Fruit fly (Drosophila melanogaster) whole organism, embryonic: ENCODE data around the gene CycG.

Experiments
- Abd-B ChIP-seq: fragments of 200-800 bp; sonication (Bioruptor generic); optimal IDR thresholded peaks from 2 replicates; lab custom pipeline; 2018; ENCODE audit warnings: missing biosample characterization, mild to moderate bottlenecking, missing genetic modification characterization, moderate library complexity
- Aef1 ChIP-seq: fragments of 200-800 bp; sonication (Bioruptor generic); IDR thresholded peaks from 3 replicates; pipeline ENCODE4 v1.3.6; 2022; ENCODE audit warnings: missing biosample characterization, missing genetic modification characterization
- Asciz ChIP-seq: fragments of 200-800 bp; sonication (Bioruptor generic); optimal IDR thresholded peaks from 2 replicates; lab custom pipeline; 2017; ENCODE audit warnings: missing biosample characterization, mild to moderate bottlenecking, missing genetic modification characterization, missing genetic modification reagents
- Awh ChIP-seq: fragments of 200-800 bp; sonication (Bioruptor generic); IDR thresholded peaks from 2 replicates; pipeline ENCODE4, ENCODE4 v1.3.6; 2022; ENCODE audit warnings: missing biosample characterization, missing genetic modification characterization
- CG10565 ChIP-seq: fragments of 200-800 bp; sonication (Bioruptor generic); optimal IDR thresholded peaks from 3 replicates; lab custom pipeline; 2016; ENCODE audit warnings: missing biosample characterization, mild to moderate bottlenecking, missing genetic modification characterization
- CG13624 ChIP-seq: fragments of 200-800 bp; sonication (Bioruptor generic); optimal IDR thresholded peaks from 2 replicates; lab custom pipeline; 2016; ENCODE audit warnings: missing biosample characterization, missing genetic modification characterization
- CG14014 ChIP-seq: fragments of 200-800 bp; sonication (Bioruptor generic); IDR thresholded peaks from 2 replicates; pipeline ENCODE4 v1.3.6; 2022; ENCODE audit warnings: missing biosample characterization, missing genetic modification characterization
- CG14965 ChIP-seq: fragments of 200-800 bp; sonication (Bioruptor generic); optimal IDR thresholded peaks from 2 replicates; lab custom pipeline; 2016; ENCODE audit warnings: missing biosample characterization, missing genetic modification characterization, borderline replicate concordance
- CG15696 ChIP-seq: fragments of 200-800 bp; sonication (Bioruptor generic); optimal IDR thresholded peaks from 2 replicates; lab custom pipeline; 2019; ENCODE audit warnings: missing biosample characterization, mild to moderate bottlenecking, missing genetic modification characterization, moderate library complexity
- CG1603 ChIP-seq: fragments of 200-800 bp; sonication (Bioruptor generic); optimal IDR thresholded peaks from 2 replicates; lab custom pipeline; 2019; ENCODE audit warnings: missing biosample characterization, mild to moderate bottlenecking, missing genetic modification characterization, moderate library complexity
- CG1647 ChIP-seq: fragments of 200-800 bp; sonication (Bioruptor generic); optimal IDR thresholded peaks from 3 replicates; lab custom pipeline; 2016; ENCODE audit warnings: missing biosample characterization, missing genetic modification characterization
- CG16815 ChIP-seq: fragments of 200-800 bp; sonication (Bioruptor generic); optimal IDR thresholded peaks from 3 replicates; lab custom pipeline; 2017; ENCODE audit warnings: missing biosample characterization, mild to moderate bottlenecking, missing genetic modification characterization
- CG18262 ChIP-seq: fragments of 200-800 bp; optimal IDR thresholded peaks from 3 replicates; lab custom pipeline; 2019; ENCODE audit warnings: missing biosample characterization, mild to moderate bottlenecking, missing genetic modification characterization, moderate library complexity
- CG18764 ChIP-seq: fragments of 200-800 bp; sonication (Bioruptor generic); optimal IDR thresholded peaks from 3 replicates; lab custom pipeline; 2016; ENCODE audit warnings: missing biosample characterization, missing genetic modification characterization
- CG2199 ChIP-seq: fragments of 200-800 bp; sonication (Bioruptor generic); IDR thresholded peaks from 3 replicates; pipeline ENCODE4 v1.3.6; 2022; ENCODE audit warnings: missing biosample characterization, missing genetic modification characterization
- CG2889 ChIP-seq: fragments of 200-800 bp; sonication (Bioruptor generic); IDR thresholded peaks from 3 replicates; pipeline ENCODE4 v1.3.6; 2022; ENCODE audit warnings: missing biosample characterization, missing genetic modification characterization
- CG30431 ChIP-seq: fragments of 200-800 bp; sonication (Bioruptor generic); optimal IDR thresholded peaks from 2 replicates; lab custom pipeline; 2017; ENCODE audit warnings: missing biosample characterization, missing genetic modification characterization
- CG3163 ChIP-seq: fragments of 200-800 bp; sonication (Bioruptor generic); optimal IDR thresholded peaks from 3 replicates; lab custom pipeline; 2016; ENCODE audit warnings: missing biosample characterization, missing genetic modification characterization
- CG33557 ChIP-seq: fragments of 200-800 bp; sonication (Bioruptor generic); optimal IDR thresholded peaks from 2 replicates; lab custom pipeline; 2019; ENCODE audit warnings: missing biosample characterization, mild to moderate bottlenecking, missing genetic modification characterization, moderate library complexity
- CG3847 ChIP-seq: fragments of 200-800 bp; sonication (Bioruptor generic); IDR thresholded peaks from 2 replicates; pipeline ENCODE4 v1.3.6; 2022; ENCODE audit warnings: missing biosample characterization, missing genetic modification characterization
- CG42726 ChIP-seq: fragments of 200-800 bp; sonication (Bioruptor generic); IDR thresholded peaks from 2 replicates; pipeline ENCODE4 v1.3.6; 2022; ENCODE audit warnings: missing biosample characterization, missing genetic modification characterization; ENCODE audit not compliant: partially characterized antibody
- CG4328 ChIP-seq: fragments of 200-800 bp; sonication (Bioruptor generic); optimal IDR thresholded peaks from 3 replicates; lab custom pipeline; 2017; ENCODE audit warnings: missing biosample characterization, missing genetic modification reagents, missing genetic modification characterization
- CG7357 ChIP-seq: fragments of 200-800 bp; sonication (Bioruptor generic); IDR thresholded peaks from 3 replicates; pipeline ENCODE4 v1.3.6; 2022; ENCODE audit warnings: missing biosample characterization, missing genetic modification characterization
- CG7745 ChIP-seq: fragments of 200-800 bp; sonication (Bioruptor generic); optimal IDR thresholded peaks from 2 replicates; lab custom pipeline; 2018; ENCODE audit warnings: missing biosample characterization, mild to moderate bottlenecking, missing genetic modification characterization, moderate library complexity
- CkIIα-i1 ChIP-seq: fragments of 200-800 bp; sonication (Bioruptor generic); IDR thresholded peaks from 2 replicates; pipeline ENCODE4 v1.3.6; 2022; ENCODE audit warnings: missing biosample characterization, missing genetic modification characterization
- CrebB ChIP-seq: fragments of 200-800 bp; sonication (Bioruptor generic); optimal IDR thresholded peaks from 3 replicates; lab custom pipeline; 2018; ENCODE audit warnings: missing biosample characterization, mild to moderate bottlenecking, missing genetic modification characterization
- D19A ChIP-seq: fragments of 200-800 bp; optimal IDR thresholded peaks from 3 replicates; lab custom pipeline; 2019; ENCODE audit warnings: missing biosample characterization, mild to moderate bottlenecking, missing genetic modification characterization, moderate library complexity
- Dad ChIP-seq: fragments of 200-800 bp; sonication (Bioruptor generic); optimal IDR thresholded peaks from 3 replicates; lab custom pipeline; 2016; ENCODE audit warnings: missing biosample characterization, missing genetic modification characterization
- GATAe ChIP-seq: fragments of 200-800 bp; sonication (Bioruptor generic); conservative IDR thresholded peaks from 2 replicates; pipeline ENCODE4 v1.3.6; 2022; ENCODE audit warnings: missing biosample characterization, missing genetic modification characterization
- HLHmδ ChIP-seq: fragments of 200-800 bp; sonication (Bioruptor generic); optimal IDR thresholded peaks from 2 replicates; lab custom pipeline; 2018; ENCODE audit warnings: missing biosample characterization, mild to moderate bottlenecking, missing genetic modification characterization, moderate library complexity
- Optix ChIP-seq: fragments of 200-800 bp; sonication (Bioruptor generic); IDR thresholded peaks from 3 replicates; pipeline ENCODE4 v1.3.6; 2022; ENCODE audit warnings: missing biosample characterization, missing genetic modification characterization
- Ssrp ChIP-seq: fragments of 200-800 bp; sonication (Bioruptor generic); optimal IDR thresholded peaks from 2 replicates; lab custom pipeline; 2018; ENCODE audit warnings: missing biosample characterization, mild to moderate bottlenecking, missing genetic modification characterization, moderate library complexity
- ab ChIP-seq: fragments of 200-800 bp; sonication (Bioruptor generic); optimal IDR thresholded peaks from 2 replicates; lab custom pipeline; 2016; ENCODE audit warnings: missing biosample characterization, missing genetic modification characterization
- bab2 ChIP-seq: fragments of 200-800 bp; sonication (Bioruptor generic); optimal IDR thresholded peaks from 2 replicates; lab custom pipeline; 2016; ENCODE audit warnings: missing biosample characterization, missing genetic modification characterization
- bsh ChIP-seq, 2 experiments: fragments of 200-800 bp; sonication (Bioruptor generic); optimal IDR thresholded peaks; 2 replicates each; lab custom pipeline; 2017 to 2018; ENCODE audit warnings: mild to moderate bottlenecking in 2 of 2, missing biosample characterization in 2 of 2, missing genetic modification characterization in 2 of 2, moderate library complexity in 1 of 2
- dmrt99B ChIP-seq: fragments of 200-800 bp; sonication (Bioruptor generic); optimal IDR thresholded peaks from 2 replicates; lab custom pipeline; 2018; ENCODE audit warnings: missing biosample characterization, mild to moderate bottlenecking, missing genetic modification characterization, moderate library complexity
- esg ChIP-seq: fragments of 200-800 bp; sonication (Bioruptor generic); conservative IDR thresholded peaks from 2 replicates; pipeline ENCODE4 v1.3.6; 2022; ENCODE audit warnings: missing biosample characterization, missing genetic modification characterization
- fd3F ChIP-seq: fragments of 200-800 bp; sonication (Bioruptor generic); optimal IDR thresholded peaks from 2 replicates; lab custom pipeline; 2018; ENCODE audit warnings: missing biosample characterization, mild to moderate bottlenecking, missing genetic modification characterization, moderate library complexity
- gsb ChIP-seq: fragments of 200-800 bp; sonication (Bioruptor generic); IDR thresholded peaks from 2 replicates; pipeline ENCODE4 v1.3.6; 2022; ENCODE audit warnings: missing biosample characterization, missing genetic modification characterization
- gsb-n ChIP-seq: fragments of 200-800 bp; sonication (Bioruptor generic); optimal IDR thresholded peaks from 3 replicates; lab custom pipeline; 2018; ENCODE audit warnings: missing biosample characterization, mild to moderate bottlenecking, missing genetic modification characterization
- ham ChIP-seq: fragments of 200-800 bp; sonication (Bioruptor generic); IDR thresholded peaks from 2 replicates; pipeline ENCODE4 v1.3.6; 2022; ENCODE audit warnings: missing biosample characterization, missing genetic modification characterization
- jing ChIP-seq: fragments of 200-800 bp; sonication (Bioruptor generic); optimal IDR thresholded peaks from 2 replicates; lab custom pipeline; 2018; ENCODE audit warnings: missing biosample characterization, mild to moderate bottlenecking, missing genetic modification characterization
- pum ChIP-seq: fragments of 200-800 bp; sonication (Bioruptor generic); optimal IDR thresholded peaks from 2 replicates; lab custom pipeline; 2016; ENCODE audit warnings: missing biosample characterization, missing genetic modification characterization
- slp2 ChIP-seq: fragments of 200-800 bp; sonication (Bioruptor generic); optimal IDR thresholded peaks from 2 replicates; lab custom pipeline; 2016; ENCODE audit warnings: missing biosample characterization, missing genetic modification characterization
- tap ChIP-seq: fragments of 200-800 bp; optimal IDR thresholded peaks from 3 replicates; lab custom pipeline; 2019; ENCODE audit warnings: missing biosample characterization, mild to moderate bottlenecking, missing genetic modification characterization, moderate library complexity
- tll ChIP-seq, 2 experiments: fragments of 200-800 bp in 1 of 2; fragments of >200 bp in 1 of 2; sonication (Bioruptor generic) in 1 of 2; optimal IDR thresholded peaks; 2 replicates each; lab custom pipeline; 2017 to 2019; ENCODE audit warnings: missing biosample characterization in 2 of 2, missing genetic modification characterization in 2 of 2, mild to moderate bottlenecking in 1 of 2, moderate library complexity in 1 of 2
- tna ChIP-seq: fragments of 200-800 bp; sonication (Bioruptor generic); IDR thresholded peaks from 2 replicates; pipeline ENCODE4 v1.3.6; 2022; ENCODE audit warnings: missing biosample characterization, missing genetic modification characterization; ENCODE audit not compliant: partially characterized antibody
- twi ChIP-seq: fragments of 200-800 bp; optimal IDR thresholded peaks from 2 replicates; lab custom pipeline; 2019; ENCODE audit warnings: missing biosample characterization, mild to moderate bottlenecking, missing genetic modification characterization, moderate library complexity
- unpg ChIP-seq: fragments of 200-800 bp; sonication (Bioruptor generic); optimal IDR thresholded peaks from 3 replicates; lab custom pipeline; 2018; ENCODE audit warnings: missing biosample characterization, mild to moderate bottlenecking, missing genetic modification characterization, moderate library complexity
- vnd ChIP-seq: fragments of 200-800 bp; sonication (Bioruptor generic); IDR thresholded peaks from 3 replicates; pipeline ENCODE4 v1.3.6; 2022; ENCODE audit warnings: missing biosample characterization, missing genetic modification characterization; ENCODE audit not compliant: partially characterized antibody
- vvl ChIP-seq: fragments of 200-800 bp; sonication (Bioruptor generic); IDR thresholded peaks from 2 replicates; pipeline ENCODE4 v1.3.6; 2022; ENCODE audit warnings: missing biosample characterization, missing genetic modification characterization

The CycG gene

dm6 chr3R:31566738-31567137, 45.7 kb downstream of the CycG start (continued):
- TF ChIP-seq fd3F (GFP tag; lab: Kevin White, UChicago) (no peak), slp2 (GFP tag; lab: Kevin White, UChicago) (no peak), Ssrp (tag; lab: Kevin White, UChicago) (peak; percentile 60), ab (no peak), CG7745 (tag; lab: Kevin White, UChicago) (no peak), CG18764 (GFP tag; lab: Kevin White, UChicago) (no peak), CG33557 (peak; percentile 41), tll (GFP tag; optimal IDR thresholded peaks at IDR 0.05; lab: Kevin White, UChicago) (no peak), CkIIα-i1 (GFP tag; lab: Robert Waterston, UW) (no peak), CG1647 (GFP tag; lab: Kevin White, UChicago) (peak; percentile 6), dmrt99B (no peak), CG2889 (GFP tag; lab: Robert Waterston, UW) (no peak), unpg (GFP tag; lab: Kevin White, UChicago) (no peak), CG14965 (GFP tag; lab: Kevin White, UChicago) (no peak), CG3847 (GFP tag; lab: Robert Waterston, UW) (no peak), CG3163 (GFP tag; lab: Kevin White, UChicago) (no peak), CrebB (tag; lab: Kevin White, UChicago) (no peak), Aef1 (GFP tag; lab: Robert Waterston, UW) (peak; percentile 47; the same call in 2 of the 3 replicates), CG10565 (GFP tag; lab: Kevin White, UChicago) (no peak), Abd-B (peak; percentile 73), esg (GFP tag; lab: Robert Waterston, UW) (peak; percentile 50), pum (GFP tag; lab: Kevin White, UChicago) (peak; percentile 41), gsb (GFP tag; lab: Robert Waterston, UW) (no peak), CG4328 (GFP tag; lab: Kevin White, UChicago) (no peak), bab2 (peak; percentile 52), CG18262 (tag; lab: Kevin White, UChicago) (peak; percentile 70), Dad (peak; percentile 8), CG30431 (no peak), CG15696 (tag; lab: Kevin White, UChicago) (peak; percentile 44), CG1603 (tag; lab: Kevin White, UChicago) (peak; percentile 67), D19A (tag; lab: Kevin White, UChicago) (peak; percentile 96), CG14014 (GFP tag; lab: Robert Waterston, UW) (peak; percentile 27; the same call in 1 of the 2 replicates), tap (tag; lab: Kevin White, UChicago) (peak; percentile 31), Asciz (GFP tag; lab: Kevin White, UChicago) (peak; percentile 11), CG7357 (GFP tag; lab: Robert Waterston, UW) (peak; percentile 10; the same call in 1 of the 3 replicates), CG42726 (no peak), vnd (GFP tag; lab: Robert Waterston, UW) (no peak), gsb-n (tag; lab: Kevin White, UChicago) (peak; percentile 49), bsh (GFP tag; optimal IDR thresholded peaks at IDR 0.05; lab: Kevin White, UChicago) (peak; percentile 59 to 74), ham (no peak), CG16815 (GFP tag; lab: Kevin White, UChicago) (peak; percentile 10), CG13624 (GFP tag; lab: Kevin White, UChicago) (no peak), Awh (GFP tag; lab: Robert Waterston, UW) (peak; percentile 70), vvl (GFP tag; lab: Robert Waterston, UW) (peak; percentile 79), Optix (GFP tag; lab: Robert Waterston, UW) (no peak), jing (GFP tag; lab: Kevin White, UChicago) (peak; percentile 8), twi (tag; lab: Kevin White, UChicago) (no peak), CG2199 (no peak), GATAe (no peak), tna (GFP tag; lab: Robert Waterston, UW) (no peak), HLHmδ (no peak)
